Fruit fly (Drosophila melanogaster): ENCODE results near the gene Adck5.

DNA sequence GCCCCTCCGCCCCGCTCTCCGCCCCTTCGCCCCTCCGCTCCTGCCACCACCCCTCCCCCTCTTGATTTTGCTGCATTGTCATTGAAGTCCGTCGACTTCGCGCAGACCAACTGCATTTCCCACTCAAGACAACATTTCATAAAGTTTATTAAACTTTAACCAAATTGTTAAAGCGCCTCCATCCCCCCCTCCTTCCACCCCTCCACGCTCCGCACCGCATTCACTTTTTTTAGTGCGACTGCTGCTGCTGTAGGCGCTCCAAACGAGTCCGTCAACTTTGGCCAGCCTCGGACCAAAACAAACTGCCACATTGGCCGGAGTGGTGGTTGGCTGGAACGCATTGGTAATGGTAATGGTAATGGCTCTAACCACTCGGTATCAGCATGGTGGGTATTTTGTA lies 30.8 kb upstream of the Adck5 start:
- no peak for TF ChIP-seq tj (GFP tag; optimal IDR thresholded peaks at IDR 0.05)
- TF ChIP-seq Clk (GFP tag; optimal IDR thresholded peaks at IDR 0.05), result no peak
- TF ChIP-seq ovo (GFP tag; optimal IDR thresholded peaks at IDR 0.05), result no peak
- TF ChIP-seq CG1620 (GFP tag; optimal IDR thresholded peaks at IDR 0.05), result no peak
- TF ChIP-seq CG7045 (GFP tag; optimal IDR thresholded peaks at IDR 0.05), result no peak
- TF ChIP-seq CG12768 (GFP tag; optimal IDR thresholded peaks at IDR 0.05), result no peak
- TF ChIP-seq CG5204 (GFP tag; optimal IDR thresholded peaks at IDR 0.05), result no peak
- TF ChIP-seq pad (GFP tag; optimal IDR thresholded peaks at IDR 0.05), result no peak
